Worm (Caenorhabditis elegans): ENCODE measurements around the gene mig-38.

The mig-38 gene

DNA sequence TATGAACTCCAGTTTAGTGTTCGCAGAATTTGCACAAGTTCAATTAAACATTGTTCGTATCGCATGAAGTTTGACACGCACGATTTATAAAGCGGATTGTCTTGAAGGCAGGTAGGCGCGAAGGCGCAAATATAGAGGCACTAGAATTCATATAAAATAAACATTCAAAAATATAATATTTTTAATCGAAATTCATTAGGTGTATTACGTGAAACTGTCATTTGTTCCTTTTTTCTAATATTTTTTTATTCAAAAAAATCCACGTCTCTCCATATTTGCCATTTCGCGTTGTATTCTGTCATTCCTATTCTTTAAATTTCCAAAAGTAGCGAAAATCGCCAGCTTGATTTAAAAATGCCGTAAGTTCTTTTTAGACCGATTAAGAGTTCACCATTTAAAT lies 47.8 kb downstream of the mig-38 start, which contains the start of gene ZK809.1:
Gene ZK809.1, plus strand, starts transcription at position 301 of the 400 bp plus-strand sequence.
- TF ChIP-seq fkh-6 (tag; optimal IDR thresholded peaks at IDR 0.05): no peak
- TF ChIP-seq ttx-3 (tag; optimal IDR thresholded peaks at IDR 0.05): no peak
- no peak for TF ChIP-seq nhr-11 (tag; optimal IDR thresholded peaks at IDR 0.05)
- TF ChIP-seq C38D4.7 (GFP tag; optimal IDR thresholded peaks at IDR 0.05): no peak

DNA sequence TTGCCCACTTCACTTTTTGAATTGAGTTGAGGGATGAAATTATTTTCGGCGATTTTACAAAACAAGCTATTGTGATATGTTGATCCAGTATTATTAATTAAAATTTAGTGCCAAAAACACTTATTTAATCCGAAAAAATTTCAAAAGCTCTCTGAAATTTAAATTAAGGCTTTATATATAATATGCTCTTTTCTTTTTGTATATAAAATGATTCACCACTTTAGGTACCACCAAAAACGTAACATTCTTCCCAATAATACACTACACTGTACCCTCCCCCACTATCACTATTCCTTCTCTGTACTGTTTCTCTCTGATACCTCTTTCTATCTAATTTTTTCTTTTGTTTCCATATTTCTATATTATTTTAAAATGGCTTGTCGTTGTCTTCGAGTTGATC lies 49.8 kb downstream of the mig-38 start, which contains the start of gene prx-2:
Gene prx-2, plus strand, starts transcription at position 301 of the 400 bp plus-strand sequence.
- TF ChIP-seq unc-86 (tag; optimal IDR thresholded peaks at IDR 0.05): no peak
- TF ChIP-seq ttx-3 (tag; optimal IDR thresholded peaks at IDR 0.05): no peak
- TF ChIP-seq nhr-11 (tag; optimal IDR thresholded peaks at IDR 0.05): no peak

DNA sequence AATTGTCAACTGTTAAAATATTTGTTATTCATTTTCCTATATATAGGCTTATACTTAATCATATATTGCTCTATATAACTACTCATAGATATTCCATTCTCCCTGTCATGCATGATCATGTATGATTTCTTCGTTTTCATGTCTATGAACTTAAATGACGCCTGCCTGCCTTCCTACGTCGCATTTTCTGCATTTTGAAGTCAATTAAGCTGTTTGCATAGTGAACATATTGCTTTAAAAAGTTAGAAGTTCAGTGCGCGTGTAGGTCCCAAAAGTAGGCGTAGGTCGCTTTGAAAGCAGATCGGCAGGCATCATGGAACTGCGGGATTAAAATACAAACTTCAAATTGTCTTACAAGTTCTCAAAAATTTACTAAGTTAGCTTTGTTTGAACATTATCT lies 50.7 kb downstream of the mig-38 start:
- no peak for TF ChIP-seq nfya-1 (tag; optimal IDR thresholded peaks at IDR 0.05)
- no peak for TF ChIP-seq elt-2 (tag; optimal IDR thresholded peaks at IDR 0.05)
- TF ChIP-seq lim-6 (tag; optimal IDR thresholded peaks at IDR 0.05): no peak
- TF ChIP-seq hlh-6 (tag; optimal IDR thresholded peaks at IDR 0.05): no peak
- TF ChIP-seq nhr-232 (tag; optimal IDR thresholded peaks at IDR 0.05): no peak
- no peak for TF ChIP-seq ceh-31 (tag; optimal IDR thresholded peaks at IDR 0.05)
- no peak for TF ChIP-seq ceh-9 (tag; optimal IDR thresholded peaks at IDR 0.05)
- no peak for TF ChIP-seq pat-9 (tag; optimal IDR thresholded peaks at IDR 0.05)
- no peak for TF ChIP-seq ceh-14 (tag; optimal IDR thresholded peaks at IDR 0.05)
- TF ChIP-seq pag-3 (tag; optimal IDR thresholded peaks at IDR 0.05; ENCODE audit: borderline replicate concordance): no peak
- no peak for TF ChIP-seq pqm-1 (tag; optimal IDR thresholded peaks at IDR 0.05)
- TF ChIP-seq dmd-4 (tag; optimal IDR thresholded peaks at IDR 0.05; ENCODE audit: borderline replicate concordance): no peak
- no peak for TF ChIP-seq ceh-48 (tag; optimal IDR thresholded peaks at IDR 0.05)

DNA sequence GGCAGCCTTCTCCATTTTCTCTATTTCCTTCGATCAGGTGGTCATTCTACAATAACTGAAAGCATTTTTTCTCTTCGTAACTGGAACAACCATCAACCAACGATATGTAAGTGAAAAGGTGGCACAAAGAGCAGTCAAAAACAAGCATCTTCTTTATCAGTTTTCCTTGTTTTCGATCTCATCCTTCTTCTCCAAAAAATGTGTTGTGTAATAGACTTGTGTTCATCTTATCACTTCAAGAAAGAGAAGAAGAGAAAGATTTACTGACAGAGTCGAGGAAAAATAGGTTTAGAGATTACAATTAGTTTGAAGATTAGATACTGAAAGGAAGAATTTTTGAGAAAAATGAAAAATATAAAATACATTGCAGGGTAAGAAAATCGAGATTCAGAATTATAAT lies 51.3 kb downstream of the mig-38 start:
- TF ChIP-seq rnt-1 (tag; optimal IDR thresholded peaks at IDR 0.05) (no peak), elt-2 (tag; optimal IDR thresholded peaks at IDR 0.05) (peak; percentile 17), ceh-30 (tag; optimal IDR thresholded peaks at IDR 0.05) (no peak)

DNA sequence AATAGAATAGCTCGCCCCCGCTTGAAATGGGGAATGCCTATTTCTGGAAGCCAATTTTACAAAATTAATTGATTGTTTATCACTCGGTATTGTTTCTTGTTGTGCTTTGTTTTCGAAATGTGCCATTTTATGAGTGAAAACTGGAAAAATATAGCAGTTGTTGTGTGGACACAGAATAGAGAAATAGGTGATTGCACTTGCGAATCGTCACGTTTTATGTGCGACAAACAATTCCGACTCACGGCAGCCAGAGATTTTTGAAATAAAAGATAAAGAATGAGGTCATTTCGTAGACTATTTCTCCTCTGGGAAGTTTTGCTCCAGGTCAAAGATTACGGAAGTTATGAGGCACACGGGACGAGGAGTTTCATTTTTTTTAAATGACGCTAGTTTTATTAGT lies 52.9 kb downstream of the mig-38 start:
- TF ChIP-seq ceh-24 (tag; optimal IDR thresholded peaks at IDR 0.05) (no peak), syd-9 (tag; optimal IDR thresholded peaks at IDR 0.05) (no peak), pag-3 (tag; optimal IDR thresholded peaks at IDR 0.05; ENCODE audit: borderline replicate concordance) (no peak)

DNA sequence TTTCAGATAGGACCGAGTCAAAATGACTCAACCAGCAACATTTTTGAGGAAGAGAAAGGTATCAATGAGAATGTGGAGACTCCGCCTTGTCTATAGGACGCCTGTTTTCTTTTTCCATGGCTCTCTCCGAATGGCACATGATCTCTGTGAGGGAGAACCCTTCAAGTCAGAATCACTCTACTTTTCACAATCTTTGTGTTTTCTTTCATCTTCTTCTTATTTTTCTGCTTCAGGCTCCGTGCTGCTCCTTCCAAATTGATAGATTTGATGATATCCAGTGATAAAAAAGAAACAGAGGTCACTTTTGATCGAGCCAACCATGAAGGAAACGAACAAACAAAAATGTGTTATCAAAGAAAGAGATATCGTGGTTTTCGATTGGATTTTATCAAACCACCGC lies 55.0 kb downstream of the mig-38 start, which contains the start of gene ZK809.8:
Gene ZK809.8, minus strand, starts transcription at position 34 of the 400 bp plus-strand sequence.
- TF ChIP-seq hlh-30 (tag; optimal IDR thresholded peaks at IDR 0.05; ENCODE audit: insufficient read depth) (no peak), ceh-18 (tag; optimal IDR thresholded peaks at IDR 0.05) (peak; percentile 51), unc-3 (GFP tag; conservative IDR thresholded peaks at IDR 0.05) (no peak), unc-3 (tag; optimal IDR thresholded peaks at IDR 0.05) (no peak), hlh-6 (tag; optimal IDR thresholded peaks at IDR 0.05) (no peak)

DNA sequence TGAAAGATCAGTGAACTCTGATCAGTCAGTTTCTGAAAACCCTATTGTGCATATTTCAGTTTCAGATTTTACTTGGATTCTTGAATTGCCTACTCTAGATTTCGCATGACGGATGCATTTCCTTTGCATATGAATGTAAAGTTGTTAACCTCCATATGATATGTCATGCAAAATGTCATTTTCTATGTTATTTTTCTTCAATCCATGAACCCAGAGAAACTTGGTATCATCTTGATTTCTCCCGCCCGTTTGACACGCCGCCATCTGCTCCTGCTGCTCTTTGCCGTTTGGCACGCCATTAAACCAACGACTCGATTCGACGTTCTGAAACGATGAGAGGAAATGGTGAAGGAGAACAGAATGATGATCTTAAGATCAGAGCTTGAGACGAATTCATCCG lies 56.3 kb downstream of the mig-38 start:
- TF ChIP-seq ama-1 (optimal IDR thresholded peaks at IDR 0.05) (no peak), K02D7.2 (tag; optimal IDR thresholded peaks at IDR 0.05) (no peak), fkh-10 (GFP tag; optimal IDR thresholded peaks at IDR 0.05) (no peak), hlh-15 (tag; optimal IDR thresholded peaks at IDR 0.05) (no peak), nhr-11 (tag; optimal IDR thresholded peaks at IDR 0.05) (no peak), nhr-232 (tag; optimal IDR thresholded peaks at IDR 0.05) (no peak), fax-1 (tag; optimal IDR thresholded peaks at IDR 0.05) (no peak), nfya-1 (tag; optimal IDR thresholded peaks at IDR 0.05) (no peak), sox-2 (GFP tag; IDR thresholded peaks at IDR 0.05) (no peak), ahr-1 (tag; optimal IDR thresholded peaks at IDR 0.05) (no peak)
